Worm (Caenorhabditis elegans) whole organism, L4 larva: ENCODE data around the gene Y38E10A.17.

Experiments used
- D1046.2 ChIP-seq: fragments of 200-800 bp; sonication (Bioruptor generic); IDR thresholded peaks from 2 replicates; pipeline ENCODE4 v1.3.6; 2022; ENCODE audit warnings: missing genetic modification characterization, missing compliant biosample characterization
- F10B5.3 ChIP-seq: sonication (generic microtip); optimal IDR thresholded peaks from 2 replicates; lab custom pipeline; 2016; ENCODE audit warnings: mild to moderate bottlenecking, missing genetic modification characterization, missing compliant biosample characterization
- F26F4.8 ChIP-seq: fragments of 200-800 bp; sonication (Bioruptor generic); conservative IDR thresholded peaks from 2 replicates; pipeline ENCODE4 v1.3.6; 2022; ENCODE audit warnings: missing genetic modification characterization, missing compliant biosample characterization
- R02D3.7 ChIP-seq: fragments of 150-350 bp; sonication (generic microtip); optimal IDR thresholded peaks from 3 replicates; lab custom pipeline; 2014; ENCODE audit warnings: missing biosample characterization, missing genetic modification characterization
- T20F7.1 ChIP-seq: fragments of 200-800 bp; sonication (Bioruptor generic); optimal IDR thresholded peaks from 2 replicates; lab custom pipeline; 2018; ENCODE audit warnings: mild to moderate bottlenecking, missing genetic modification characterization, missing compliant biosample characterization
- Y48G9A.11 ChIP-seq: fragments of 200-800 bp; sonication (Bioruptor generic); IDR thresholded peaks from 2 replicates; pipeline ENCODE4 v1.3.6; 2022; ENCODE audit warnings: missing genetic modification reagents, missing genetic modification characterization, missing compliant biosample characterization
- aha-1 ChIP-seq: fragments of 150-350 bp; peaks from one replicate; lab custom pipeline; 2014; ENCODE audit warnings: missing biosample characterization, missing genetic modification characterization
- ceh-32 ChIP-seq: sonication (generic microtip); optimal IDR thresholded peaks from 2 replicates; lab custom pipeline; 2016; ENCODE audit warnings: mild to moderate bottlenecking, missing genetic modification characterization, missing compliant biosample characterization; ENCODE audit not compliant: poor library complexity
- ceh-44 ChIP-seq: fragments of 200-800 bp; sonication (Bioruptor generic); IDR thresholded peaks from 2 replicates; pipeline ENCODE4 v1.3.6; 2022; ENCODE audit warnings: missing genetic modification reagents, missing genetic modification characterization, missing compliant biosample characterization
- ceh-62 ChIP-seq: sonication (generic microtip); optimal IDR thresholded peaks from 2 replicates; lab custom pipeline; 2017; ENCODE audit warnings: missing biosample characterization, missing genetic modification characterization
- ces-1 ChIP-seq: fragments of 150-350 bp; sonication (generic microtip); optimal IDR thresholded peaks from 4 replicates; lab custom pipeline; 2014; ENCODE audit warnings: missing biosample characterization, missing genetic modification reagents, missing genetic modification characterization
- cey-2 ChIP-seq: sonication (generic microtip); optimal IDR thresholded peaks from 3 replicates; lab custom pipeline; 2017; ENCODE audit warnings: missing genetic modification characterization, mild to moderate bottlenecking, missing compliant biosample characterization, antibody characterized with exemption, borderline replicate concordance; ENCODE audit not compliant: insufficient read depth
- daf-19 ChIP-seq: fragments of 200-800 bp; sonication (Bioruptor generic); conservative IDR thresholded peaks from 2 replicates; pipeline ENCODE4 v1.3.6; 2022; ENCODE audit warnings: missing genetic modification characterization, missing compliant biosample characterization
- dmd-6 ChIP-seq: fragments of 200-800 bp; sonication (Bioruptor generic); IDR thresholded peaks from 2 replicates; pipeline ENCODE4 v1.3.6; 2022; ENCODE audit warnings: missing genetic modification reagents, missing genetic modification characterization, missing compliant biosample characterization
- dpl-1 ChIP-seq: fragments of 150-350 bp; optimal IDR thresholded peaks from 2 replicates; lab custom pipeline; 2014; ENCODE audit warnings: missing biosample characterization, missing genetic modification reagents, missing genetic modification characterization
- egl-27 ChIP-seq: sonication (generic microtip); optimal IDR thresholded peaks from 3 replicates; lab custom pipeline; 2017; ENCODE audit warnings: missing biosample characterization, missing genetic modification reagents, missing genetic modification characterization
- egl-43 ChIP-seq: fragments of 200-800 bp; sonication (Bioruptor generic); IDR thresholded peaks from 2 replicates; pipeline ENCODE4 v1.3.6; 2022; ENCODE audit warnings: missing genetic modification reagents, missing genetic modification characterization, missing compliant biosample characterization
- hif-1 ChIP-seq, 2 experiments: sonication (generic microtip); optimal IDR thresholded peaks; 2 replicates each; lab custom pipeline; 2016 to 2017; ENCODE audit warnings: missing compliant biosample characterization in 2 of 2, missing genetic modification characterization in 2 of 2, missing genetic modification reagents in 2 of 2, missing genotype in 2 of 2, mild to moderate bottlenecking in 1 of 2
- hmg-1.1 ChIP-seq: fragments of 200-800 bp; sonication (Bioruptor generic); IDR thresholded peaks from 2 replicates; pipeline ENCODE4 v1.3.6; 2022; ENCODE audit warnings: missing genetic modification reagents, missing genetic modification characterization, missing compliant biosample characterization
- lim-7 ChIP-seq: fragments of 200-800 bp; sonication (Bioruptor generic); IDR thresholded peaks from 2 replicates; pipeline ENCODE4 v1.3.6; 2022; ENCODE audit warnings: missing genetic modification characterization, missing compliant biosample characterization
- lin-13 ChIP-seq: fragments of 150-350 bp; optimal IDR thresholded peaks from 2 replicates; lab custom pipeline; 2014; ENCODE audit warnings: missing biosample characterization, missing genetic modification reagents, missing genetic modification characterization
- lin-29 ChIP-seq: fragments of 200-800 bp; sonication (Bioruptor generic); IDR thresholded peaks from 2 replicates; pipeline ENCODE4 v1.3.6; 2022; ENCODE audit warnings: missing genetic modification reagents, missing genetic modification characterization, missing compliant biosample characterization
- lin-39 ChIP-seq: fragments of 150-350 bp; optimal IDR thresholded peaks from 2 replicates; lab custom pipeline; 2014; ENCODE audit warnings: missing biosample characterization, missing genetic modification reagents, missing genetic modification characterization
- madf-9 ChIP-seq: fragments of 200-800 bp; sonication (Bioruptor generic); conservative IDR thresholded peaks from 2 replicates; pipeline ENCODE4 v1.3.6; 2022; ENCODE audit warnings: missing genetic modification reagents, missing genetic modification characterization, missing compliant biosample characterization
- mep-1 ChIP-seq: fragments of 150-350 bp; sonication (generic microtip); optimal IDR thresholded peaks from 3 replicates; lab custom pipeline; 2014; ENCODE audit warnings: missing biosample characterization, missing genetic modification characterization
- mes-2 ChIP-seq: sonication (generic microtip); optimal IDR thresholded peaks from 2 replicates; lab custom pipeline; 2016; ENCODE audit warnings: missing genotype, mild to moderate bottlenecking, missing genetic modification characterization, missing compliant biosample characterization; ENCODE audit not compliant: poor library complexity, severe bottlenecking
- mxl-3 ChIP-seq: fragments of 200-800 bp; sonication (Bioruptor generic); optimal IDR thresholded peaks from 2 replicates; lab custom pipeline; 2018; ENCODE audit warnings: mild to moderate bottlenecking, missing genetic modification characterization, missing compliant biosample characterization
- nhr-10 ChIP-seq: fragments of 150-350 bp; optimal IDR thresholded peaks from 2 replicates; lab custom pipeline; 2014; ENCODE audit warnings: missing biosample characterization, missing genetic modification characterization
- nhr-11 ChIP-seq: fragments of 150-350 bp; optimal IDR thresholded peaks from 2 replicates; lab custom pipeline; 2014; ENCODE audit warnings: missing biosample characterization, missing genetic modification characterization
- nhr-237 ChIP-seq: sonication (generic microtip); optimal IDR thresholded peaks from 2 replicates; lab custom pipeline; 2017; ENCODE audit warnings: missing biosample characterization, missing genetic modification characterization
- nhr-25 ChIP-seq: sonication (generic microtip); optimal IDR thresholded peaks from 2 replicates; lab custom pipeline; 2017; ENCODE audit warnings: missing genetic modification characterization, mild to moderate bottlenecking, missing compliant biosample characterization, antibody characterized with exemption, moderate library complexity, borderline replicate concordance; ENCODE audit not compliant: insufficient read depth
- nhr-42 ChIP-seq: fragments of 200-800 bp; sonication (Bioruptor generic); IDR thresholded peaks from 2 replicates; pipeline ENCODE4 v1.3.6; 2022; ENCODE audit warnings: missing genetic modification characterization, missing compliant biosample characterization
- nhr-76 ChIP-seq: fragments of 150-350 bp; optimal IDR thresholded peaks from 2 replicates; lab custom pipeline; 2014; ENCODE audit warnings: missing biosample characterization, missing genetic modification characterization
- pha-4 ChIP-seq, 2 experiments: fragments of 150-350 bp in 1 of 2; fragments of 200-800 bp in 1 of 2; sonication (Bioruptor generic) in 1 of 2; IDR thresholded peaks in 1 of 2; optimal IDR thresholded peaks in 1 of 2; 2 replicates each; pipeline versions ENCODE4 v1.3.6 to Lab custom; 2014 to 2022; ENCODE audit warnings: missing genetic modification characterization in 2 of 2, missing genetic modification reagents in 2 of 2, missing biosample characterization in 1 of 2, missing compliant biosample characterization in 1 of 2
- php-3 ChIP-seq: fragments of 200-800 bp; sonication (Bioruptor generic); IDR thresholded peaks from 2 replicates; pipeline ENCODE4 v1.3.6; 2022; ENCODE audit warnings: missing genetic modification reagents, missing genetic modification characterization, missing compliant biosample characterization
- pqm-1 ChIP-seq: sonication (generic microtip); optimal IDR thresholded peaks from 2 replicates; lab custom pipeline; 2017; ENCODE audit warnings: missing biosample characterization, missing genetic modification characterization
- saeg-2 ChIP-seq: fragments of 200-800 bp; sonication (Bioruptor generic); IDR thresholded peaks from 2 replicates; pipeline ENCODE4 v1.3.6; 2022; ENCODE audit warnings: missing genetic modification reagents, missing genetic modification characterization, missing compliant biosample characterization
- skn-1 ChIP-seq: fragments of 150-350 bp; optimal IDR thresholded peaks from 2 replicates; lab custom pipeline; 2014; ENCODE audit warnings: missing biosample characterization, missing genetic modification characterization
- tag-97 ChIP-seq: fragments of 200-800 bp; sonication (Bioruptor generic); IDR thresholded peaks from 2 replicates; pipeline ENCODE4 v1.3.6; 2022; ENCODE audit warnings: missing genetic modification characterization, missing compliant biosample characterization
- tra-1 ChIP-seq: fragments of 200-800 bp; sonication (Bioruptor generic); IDR thresholded peaks from 2 replicates; pipeline ENCODE4 v1.3.6; 2022; ENCODE audit warnings: missing genetic modification reagents, missing genetic modification characterization, missing compliant biosample characterization
- unc-39 ChIP-seq: sonication (generic microtip); optimal IDR thresholded peaks from 2 replicates; lab custom pipeline; 2017; ENCODE audit warnings: missing biosample characterization, missing genetic modification characterization
- unc-62 ChIP-seq, 3 experiments: fragments of 150-350 bp in 1 of 3; sonication (generic microtip); optimal IDR thresholded peaks in 2 of 3; peaks in 1 of 3; 1 replicate in 1 of 3; 2 replicates in 2 of 3; lab custom pipeline; 2014 to 2017; ENCODE audit warnings: missing biosample characterization in 3 of 3, missing genetic modification characterization in 3 of 3, missing genetic modification reagents in 3 of 3, missing genotype in 1 of 3
- vab-7 ChIP-seq: fragments of 200-800 bp; sonication (Bioruptor generic); IDR thresholded peaks from 2 replicates; pipeline ENCODE4 v1.3.6; 2022; ENCODE audit warnings: missing genetic modification reagents, missing genetic modification characterization, missing compliant biosample characterization
- zfp-2 ChIP-seq: sonication (generic microtip); optimal IDR thresholded peaks from 2 replicates; lab custom pipeline; 2016; ENCODE audit warnings: mild to moderate bottlenecking, missing genetic modification characterization, missing compliant biosample characterization
- zip-11 ChIP-seq: fragments of 200-800 bp; sonication (Bioruptor generic); IDR thresholded peaks from 2 replicates; pipeline ENCODE4 v1.3.6; 2022; ENCODE audit warnings: missing genetic modification characterization, missing compliant biosample characterization
- zip-2 ChIP-seq: fragments of 150-350 bp; optimal IDR thresholded peaks from 2 replicates; lab custom pipeline; 2014; ENCODE audit warnings: missing biosample characterization, missing genetic modification characterization
- ztf-11 ChIP-seq: fragments of 150-350 bp; optimal IDR thresholded peaks from 2 replicates; lab custom pipeline; 2014; ENCODE audit warnings: missing biosample characterization, missing genetic modification characterization

Y38E10A.17 gene

ce11 chrII:12677975-12678866 lies 43.6 kb upstream of the Y38E10A.17 start (continued):
- peak; percentile 98 for TF ChIP-seq mes-2 (tag; lab: Kevin White, UChicago)
- peak; percentile 84 for TF ChIP-seq dpl-1 (GFP tag; lab: Kevin White, UChicago)
- peak; percentile 94 for TF ChIP-seq lim-7 (GFP tag; lab: Robert Waterston, UW)
- no peak for TF ChIP-seq skn-1 (tag; lab: Kevin White, UChicago)
- no peak for TF ChIP-seq nhr-10 (tag; lab: Kevin White, UChicago)
- TF ChIP-seq T20F7.1, result peak; percentile 96
- TF ChIP-seq tag-97 (GFP tag; lab: Robert Waterston, UW), result no peak
- TF ChIP-seq dmd-6 (GFP tag; lab: Robert Waterston, UW), result peak; percentile 62
- TF ChIP-seq ceh-62 (tag; lab: Kevin White, UChicago), result no peak
- peak in 1 of 2 experiments; percentile 83 for TF ChIP-seq hif-1 (tag; optimal IDR thresholded peaks at IDR 0.05; lab: Kevin White, UChicago)
- peak; percentile 72; the same call in 1 of the 2 replicates for TF ChIP-seq D1046.2
- TF ChIP-seq unc-39, result no peak
- TF ChIP-seq nhr-25, result no peak
- TF ChIP-seq pha-4 (GFP tag; IDR thresholded peaks at IDR 0.05; lab: Robert Waterston, UW), result peak; percentile 75
- no peak for TF ChIP-seq pha-4 (tag; optimal IDR thresholded peaks at IDR 0.05; lab: Kevin White, UChicago)
- peak; percentile 53 for TF ChIP-seq nhr-11
- TF ChIP-seq Y48G9A.11 (GFP tag; lab: Robert Waterston, UW), result peak; percentile 90
- no peak for TF ChIP-seq madf-9 (GFP tag; lab: Robert Waterston, UW)
- no peak for TF ChIP-seq ceh-32
- no peak for TF ChIP-seq daf-19 (GFP tag; lab: Robert Waterston, UW)
- TF ChIP-seq zfp-2 (tag; lab: Kevin White, UChicago), result peak; percentile 31
- no peak for TF ChIP-seq egl-27 (tag; lab: Kevin White, UChicago)
- TF ChIP-seq mep-1 (tag; lab: Kevin White, UChicago), result peak; percentile 69
- TF ChIP-seq egl-43 (GFP tag; lab: Robert Waterston, UW), result peak; percentile 93
- TF ChIP-seq ztf-11, result no peak
- TF ChIP-seq R02D3.7 (tag; lab: Kevin White, UChicago), result peak; percentile 16
- TF ChIP-seq ces-1 (GFP tag; lab: Kevin White, UChicago), result no peak
- TF ChIP-seq nhr-76 (tag; lab: Kevin White, UChicago), result peak; percentile 10
- peak; percentile 35; the same call in 1 of the 2 replicates for TF ChIP-seq hmg-1.1 (GFP tag; lab: Robert Waterston, UW)
- 0 out of 2 replicates have a peak, but pooled peaks have one; percentile 22 for TF ChIP-seq zip-11 (GFP tag; lab: Robert Waterston, UW)
- no peak for TF ChIP-seq unc-62 (GFP tag; optimal IDR thresholded peaks at IDR 0.05 in 1 of 2; lab: Kevin White, UChicago)
- TF ChIP-seq unc-62 (tag; optimal IDR thresholded peaks at IDR 0.05; lab: Kevin White, UChicago), result no peak
- TF ChIP-seq nhr-42 (GFP tag; lab: Robert Waterston, UW), result no peak
- no peak for TF ChIP-seq lin-29 (GFP tag; lab: Robert Waterston, UW)
- TF ChIP-seq vab-7 (GFP tag; lab: Robert Waterston, UW), result peak; percentile 67
- TF ChIP-seq lin-39, result no peak
- TF ChIP-seq nhr-237 (tag; lab: Kevin White, UChicago), result no peak
- TF ChIP-seq F10B5.3 (tag; lab: Kevin White, UChicago), result peak; percentile 64
- no peak for TF ChIP-seq saeg-2
- TF ChIP-seq aha-1 (tag; lab: Kevin White, UChicago), result peak; percentile 58
- TF ChIP-seq pqm-1, result no peak
- no peak for TF ChIP-seq lin-13 (GFP tag; lab: Kevin White, UChicago)
- TF ChIP-seq cey-2 (tag; lab: Kevin White, UChicago), result no peak
- peak; percentile 65 for TF ChIP-seq mxl-3 (GFP tag; lab: Kevin White, UChicago)
- TF ChIP-seq zip-2, result peak; percentile 47
- TF ChIP-seq F26F4.8 (GFP tag; lab: Robert Waterston, UW), result peak; percentile 79; the same call in 1 of the 2 replicates
- peak; percentile 13; the same call in 1 of the 2 replicates for TF ChIP-seq tra-1
- no peak; the same call in 1 of the 2 replicates for TF ChIP-seq ceh-44 (GFP tag; lab: Robert Waterston, UW)
- TF ChIP-seq php-3 (GFP tag; lab: Robert Waterston, UW), result 0 out of 2 replicates have a peak, but pooled peaks have one; percentile 54
